Fruit fly (Drosophila melanogaster) whole organism, prepupa: ENCODE results near the gene CG4789.

Experiments
- CG10631 ChIP-seq: fragments of 200-800 bp; sonication (Bioruptor generic); optimal IDR thresholded peaks from 2 replicates; lab custom pipeline; 2016; ENCODE audit warnings: missing biosample characterization, missing genetic modification characterization
- CG10669 ChIP-seq: fragments of 200-800 bp; sonication (Bioruptor generic); optimal IDR thresholded peaks from 3 replicates; lab custom pipeline; 2018; ENCODE audit warnings: missing biosample characterization, mild to moderate bottlenecking, missing genetic modification characterization, moderate library complexity
- CG11902 ChIP-seq: fragments of 200-800 bp; sonication (Bioruptor generic); optimal IDR thresholded peaks from 3 replicates; lab custom pipeline; 2016; ENCODE audit warnings: missing biosample characterization, missing genetic modification characterization
- CG15336 ChIP-seq: fragments of 200-800 bp; sonication (Bioruptor generic); IDR thresholded peaks from 2 replicates; pipeline ENCODE4 v1.3.6; 2022; ENCODE audit warnings: missing biosample characterization, missing genetic modification characterization
- CG1621 ChIP-seq: fragments of 200-800 bp; sonication (Bioruptor generic); optimal IDR thresholded peaks from 3 replicates; lab custom pipeline; 2018; ENCODE audit warnings: missing biosample characterization, mild to moderate bottlenecking, missing genetic modification characterization
- CG16779 ChIP-seq: fragments of 200-800 bp; sonication (Bioruptor generic); optimal IDR thresholded peaks from 3 replicates; lab custom pipeline; 2017; ENCODE audit warnings: missing biosample characterization, mild to moderate bottlenecking, missing genetic modification characterization
- CG3032 ChIP-seq: fragments of 200-800 bp; optimal IDR thresholded peaks from 2 replicates; lab custom pipeline; 2019; ENCODE audit warnings: missing biosample characterization, mild to moderate bottlenecking, missing genetic modification characterization, moderate library complexity
- CG31627 ChIP-seq: fragments of 200-800 bp; sonication (Bioruptor generic); optimal IDR thresholded peaks from 3 replicates; lab custom pipeline; 2016; ENCODE audit warnings: missing biosample characterization, missing genetic modification characterization
- CG32006 ChIP-seq: fragments of 200-800 bp; sonication (Bioruptor generic); optimal IDR thresholded peaks from 3 replicates; lab custom pipeline; 2017; ENCODE audit warnings: missing biosample characterization, mild to moderate bottlenecking, missing genetic modification characterization
- CG34406 ChIP-seq: fragments of 200-800 bp; sonication (Bioruptor generic); optimal IDR thresholded peaks from 3 replicates; lab custom pipeline; 2016; ENCODE audit warnings: missing biosample characterization, missing genetic modification characterization
- CG3919 ChIP-seq: fragments of 200-800 bp; sonication (Bioruptor generic); optimal IDR thresholded peaks from 3 replicates; lab custom pipeline; 2016; ENCODE audit warnings: missing biosample characterization, missing genetic modification characterization
- CG4318 ChIP-seq: fragments of 200-800 bp; sonication (Bioruptor generic); optimal IDR thresholded peaks from 3 replicates; lab custom pipeline; 2017; ENCODE audit warnings: missing biosample characterization, mild to moderate bottlenecking, missing genetic modification characterization
- CG6163 ChIP-seq: fragments of 200-800 bp; sonication (Bioruptor generic); IDR thresholded peaks from 3 replicates; pipeline ENCODE4 v1.3.6; 2022; ENCODE audit warnings: missing biosample characterization, missing genetic modification characterization
- CG6792 ChIP-seq: fragments of 200-800 bp; sonication (Bioruptor generic); optimal IDR thresholded peaks from 3 replicates; lab custom pipeline; 2016; ENCODE audit warnings: missing biosample characterization, missing genetic modification characterization
- CG6808 ChIP-seq: fragments of 200-800 bp; sonication (Bioruptor generic); optimal IDR thresholded peaks from 3 replicates; lab custom pipeline; 2017; ENCODE audit warnings: missing biosample characterization, missing genetic modification characterization, mild to moderate bottlenecking, moderate library complexity, missing genetic modification reagents
- CG6854 ChIP-seq: fragments of 200-800 bp; sonication (Bioruptor generic); optimal IDR thresholded peaks from 2 replicates; lab custom pipeline; 2017; ENCODE audit warnings: missing biosample characterization, mild to moderate bottlenecking, missing genetic modification characterization
- CG7368 ChIP-seq: fragments of 200-800 bp; sonication (Bioruptor generic); optimal IDR thresholded peaks from 3 replicates; lab custom pipeline; 2016; ENCODE audit warnings: missing biosample characterization, missing genetic modification characterization
- CG8119 ChIP-seq: fragments of 200-800 bp; sonication (Bioruptor generic); IDR thresholded peaks from 3 replicates; pipeline ENCODE4 v1.3.6; 2022; ENCODE audit warnings: missing biosample characterization, missing genetic modification characterization
- CG8319 ChIP-seq: fragments of 200-800 bp; sonication (Bioruptor generic); optimal IDR thresholded peaks from 3 replicates; lab custom pipeline; 2016; ENCODE audit warnings: missing biosample characterization, missing genetic modification characterization
- CG8632 ChIP-seq: fragments of 200-800 bp; sonication (Bioruptor generic); optimal IDR thresholded peaks from 3 replicates; lab custom pipeline; 2016; ENCODE audit warnings: missing biosample characterization, missing genetic modification characterization
- CG9139 ChIP-seq: fragments of 200-800 bp; sonication (Bioruptor generic); optimal IDR thresholded peaks from 3 replicates; lab custom pipeline; 2017; ENCODE audit warnings: missing biosample characterization, mild to moderate bottlenecking, missing genetic modification characterization
- Eip75B ChIP-seq: fragments of 200-800 bp; sonication (Bioruptor generic); optimal IDR thresholded peaks from 3 replicates; lab custom pipeline; 2016; ENCODE audit warnings: missing biosample characterization, missing genetic modification characterization
- Eip78C ChIP-seq: fragments of 200-800 bp; sonication (Bioruptor generic); peaks from one replicate; lab custom pipeline; 2016; ENCODE audit warnings: missing biosample characterization, missing genetic modification characterization
- Eip93F ChIP-seq: fragments of 200-800 bp; sonication (Bioruptor generic); optimal IDR thresholded peaks from 2 replicates; lab custom pipeline; 2016; ENCODE audit warnings: missing biosample characterization, mild to moderate bottlenecking, missing genetic modification characterization
- Ets21C ChIP-seq: fragments of 200-800 bp; sonication (Bioruptor generic); optimal IDR thresholded peaks from 3 replicates; lab custom pipeline; 2016; ENCODE audit warnings: missing biosample characterization, missing genetic modification characterization
- Ets96B ChIP-seq: fragments of 200-800 bp; optimal IDR thresholded peaks from 2 replicates; lab custom pipeline; 2019; ENCODE audit warnings: missing biosample characterization, mild to moderate bottlenecking, missing genetic modification characterization, moderate library complexity
- Hr4 ChIP-seq: fragments of 200-800 bp; sonication (Bioruptor generic); optimal IDR thresholded peaks from 3 replicates; lab custom pipeline; 2016; ENCODE audit warnings: missing biosample characterization, missing genetic modification characterization
- Met ChIP-seq: fragments of 200-800 bp; sonication (Bioruptor generic); optimal IDR thresholded peaks from 3 replicates; lab custom pipeline; 2016; ENCODE audit warnings: missing biosample characterization, missing genetic modification characterization
- OdsH ChIP-seq: fragments of 200-800 bp; sonication (Bioruptor generic); optimal IDR thresholded peaks from 3 replicates; lab custom pipeline; 2016; ENCODE audit warnings: missing biosample characterization, missing genetic modification characterization
- Smox ChIP-seq: fragments of 200-800 bp; sonication (Bioruptor generic); optimal IDR thresholded peaks from 3 replicates; lab custom pipeline; 2016; ENCODE audit warnings: missing biosample characterization, missing genetic modification characterization
- Sox14 ChIP-seq: fragments of 200-800 bp; sonication (Bioruptor generic); optimal IDR thresholded peaks from 3 replicates; lab custom pipeline; 2016; ENCODE audit warnings: missing biosample characterization, missing genetic modification characterization
- Sox15 ChIP-seq: fragments of 200-800 bp; sonication (Bioruptor generic); optimal IDR thresholded peaks from 3 replicates; lab custom pipeline; 2016; ENCODE audit warnings: missing biosample characterization, missing genetic modification characterization
- achi ChIP-seq: fragments of 200-800 bp; sonication (Bioruptor generic); optimal IDR thresholded peaks from 3 replicates; lab custom pipeline; 2016; ENCODE audit warnings: missing biosample characterization, missing genetic modification characterization
- acj6 ChIP-seq: fragments of 200-800 bp; sonication (Bioruptor generic); optimal IDR thresholded peaks from 3 replicates; lab custom pipeline; 2016; ENCODE audit warnings: missing biosample characterization, missing genetic modification characterization
- dac ChIP-seq: fragments of 200-800 bp; sonication (Bioruptor generic); optimal IDR thresholded peaks from 2 replicates; lab custom pipeline; 2017; ENCODE audit warnings: missing biosample characterization, mild to moderate bottlenecking, missing genetic modification characterization
- eg ChIP-seq: fragments of 200-800 bp; sonication (Bioruptor generic); IDR thresholded peaks from 3 replicates; pipeline ENCODE4 v1.3.6; 2022; ENCODE audit warnings: missing biosample characterization, missing genetic modification characterization
- esn ChIP-seq: fragments of 200-800 bp; sonication (Bioruptor generic); optimal IDR thresholded peaks from 2 replicates; lab custom pipeline; 2016; ENCODE audit warnings: missing biosample characterization, mild to moderate bottlenecking, missing genetic modification characterization, moderate library complexity
- fd59A ChIP-seq: fragments of 200-800 bp; sonication (Bioruptor generic); optimal IDR thresholded peaks from 2 replicates; lab custom pipeline; 2017; ENCODE audit warnings: missing biosample characterization, mild to moderate bottlenecking, missing genetic modification characterization, missing genetic modification reagents
- fkh ChIP-seq: fragments of 200-800 bp; sonication (Bioruptor generic); optimal IDR thresholded peaks from 3 replicates; lab custom pipeline; 2017; ENCODE audit warnings: missing biosample characterization, mild to moderate bottlenecking, missing genetic modification characterization, moderate library complexity
- lz ChIP-seq: fragments of 200-800 bp; sonication (Bioruptor generic); optimal IDR thresholded peaks from 3 replicates; lab custom pipeline; 2016; ENCODE audit warnings: missing biosample characterization, missing genetic modification characterization
- net ChIP-seq: fragments of 200-800 bp; sonication (Bioruptor generic); optimal IDR thresholded peaks from 3 replicates; lab custom pipeline; 2016; ENCODE audit warnings: missing biosample characterization, missing genetic modification characterization
- salr ChIP-seq, 2 experiments: fragments of 200-800 bp; sonication (Bioruptor generic); optimal IDR thresholded peaks; 3 replicates each; lab custom pipeline; 2016 to 2018; ENCODE audit warnings: missing biosample characterization in 2 of 2, missing genetic modification characterization in 2 of 2, mild to moderate bottlenecking in 1 of 2
- spab ChIP-seq: fragments of 200-800 bp; sonication (Bioruptor generic); optimal IDR thresholded peaks from 2 replicates; lab custom pipeline; 2017; ENCODE audit warnings: missing biosample characterization, mild to moderate bottlenecking, missing genetic modification characterization, missing genetic modification reagents
- ss ChIP-seq, 2 experiments: fragments of 200-800 bp; sonication (Bioruptor generic); optimal IDR thresholded peaks; 2 replicates in 1 of 2; 3 replicates in 1 of 2; lab custom pipeline; 2017 to 2018; ENCODE audit warnings: mild to moderate bottlenecking in 2 of 2, missing biosample characterization in 2 of 2, missing genetic modification characterization in 2 of 2, moderate library complexity in 1 of 2
- svp ChIP-seq: fragments of 200-800 bp; sonication (Bioruptor generic); peaks from one replicate; lab custom pipeline; 2016; ENCODE audit warnings: missing biosample characterization, missing genetic modification characterization
- topi ChIP-seq: fragments of 200-800 bp; sonication (Bioruptor generic); optimal IDR thresholded peaks from 3 replicates; lab custom pipeline; 2016; ENCODE audit warnings: missing biosample characterization, missing genetic modification characterization

CG4789 gene

dm6 chrX:16830081-16830480 lies 29.4 kb downstream of the CG4789 start:
- peak; percentile 24; the same call in 1 of the 3 replicates for TF ChIP-seq CG8119 (GFP tag; lab: Robert Waterston, UW)
- TF ChIP-seq acj6 (GFP tag; lab: Kevin White, UChicago) = peak; percentile 6
- TF ChIP-seq Sox15 (GFP tag; lab: Kevin White, UChicago) = no peak
- peak; percentile 36 for TF ChIP-seq CG32006 (GFP tag; lab: Kevin White, UChicago)
- peak; percentile 19 for TF ChIP-seq achi (GFP tag; lab: Kevin White, UChicago)
- peak; percentile 0 for TF ChIP-seq Hr4
- no peak for TF ChIP-seq spab
- peak; percentile 76 for TF ChIP-seq Eip78C (GFP tag; lab: Kevin White, UChicago)
- TF ChIP-seq Sox14 (GFP tag; lab: Kevin White, UChicago) = peak; percentile 8
- peak; percentile 45 for TF ChIP-seq OdsH (GFP tag; lab: Kevin White, UChicago)
- no peak for TF ChIP-seq CG6792
- TF ChIP-seq esn (GFP tag; lab: Kevin White, UChicago) = peak; percentile 1
- TF ChIP-seq, all 60 proteins: peak for 9

- TF ChIP-seq CG31627 (GFP tag; lab: Kevin White, UChicago) (no peak), CG1621 (tag; lab: Kevin White, UChicago) (no peak), Met (GFP tag; lab: Kevin White, UChicago) (no peak)
- TF ChIP-seq, all 60 proteins: peak for 0
Observed at dm6 chrX:16831848-16832247, 31.1 kb downstream of the CG4789 start.

- peak; percentile 85 for TF ChIP-seq acj6 (GFP tag; lab: Kevin White, UChicago)
- TF ChIP-seq CG3919 = peak; percentile 86
- TF ChIP-seq Met (GFP tag; lab: Kevin White, UChicago) = peak; percentile 56
- TF ChIP-seq net (GFP tag; lab: Kevin White, UChicago) = peak; percentile 85
- TF ChIP-seq dac (GFP tag; lab: Kevin White, UChicago) = peak; percentile 46
- TF ChIP-seq Hr4 = peak; percentile 86
- peak; percentile 86 for TF ChIP-seq Ets96B (tag; lab: Kevin White, UChicago)
- TF ChIP-seq CG7368 (GFP tag; lab: Kevin White, UChicago) = peak; percentile 79
- peak; percentile 65 for TF ChIP-seq CG34406 (GFP tag; lab: Kevin White, UChicago)
- peak; percentile 62 for TF ChIP-seq Sox15 (GFP tag; lab: Kevin White, UChicago)
- TF ChIP-seq CG6808 (GFP tag; lab: Kevin White, UChicago) = peak; percentile 83
- TF ChIP-seq CG10669 (GFP tag; lab: Kevin White, UChicago) = peak; percentile 89
- TF ChIP-seq CG6163 (GFP tag; lab: Robert Waterston, UW) = peak; percentile 90
- TF ChIP-seq Ets21C (GFP tag; lab: Kevin White, UChicago) = peak; percentile 32
- peak; percentile 81 for TF ChIP-seq CG10631
- peak; percentile 84 to 87 for TF ChIP-seq ss (GFP tag; optimal IDR thresholded peaks at IDR 0.05; lab: Kevin White, UChicago)
- peak; percentile 74 for TF ChIP-seq CG9139
- peak; percentile 63 for TF ChIP-seq lz (GFP tag; lab: Kevin White, UChicago)
- peak; percentile 92 for TF ChIP-seq eg (GFP tag; lab: Robert Waterston, UW)
- peak; percentile 82 for TF ChIP-seq Sox14 (GFP tag; lab: Kevin White, UChicago)
- TF ChIP-seq Eip75B (GFP tag; lab: Kevin White, UChicago) = peak; percentile 84
- TF ChIP-seq Eip93F = no peak
- peak; percentile 86 for TF ChIP-seq CG32006 (GFP tag; lab: Kevin White, UChicago)
- TF ChIP-seq CG4318 = peak; percentile 62
- peak; percentile 81 for TF ChIP-seq fd59A (GFP tag; lab: Kevin White, UChicago)
- TF ChIP-seq CG8119 (GFP tag; lab: Robert Waterston, UW) = peak; percentile 89
- peak; percentile 75 for TF ChIP-seq CG16779 (tag; lab: Kevin White, UChicago)
- TF ChIP-seq topi (GFP tag; lab: Kevin White, UChicago) = peak; percentile 73
- peak; percentile 84 for TF ChIP-seq CG3032 (tag; lab: Kevin White, UChicago)
- TF ChIP-seq CG15336 = peak; percentile 87
- peak; percentile 65 for TF ChIP-seq svp (GFP tag; lab: Kevin White, UChicago)
- TF ChIP-seq CG11902 = peak; percentile 57
- peak; percentile 66 for TF ChIP-seq CG8319 (GFP tag; lab: Kevin White, UChicago)
- TF ChIP-seq achi (GFP tag; lab: Kevin White, UChicago) = peak; percentile 83
- peak; percentile 52 for TF ChIP-seq Smox (GFP tag; lab: Kevin White, UChicago)
- TF ChIP-seq salr (GFP tag; optimal IDR thresholded peaks at IDR 0.05; lab: Kevin White, UChicago) = peak; percentile 68 to 75
- TF ChIP-seq CG6854 (GFP tag; lab: Kevin White, UChicago) = no peak
- peak; percentile 78 for TF ChIP-seq CG8632 (GFP tag; lab: Kevin White, UChicago)
- peak; percentile 84 for TF ChIP-seq OdsH (GFP tag; lab: Kevin White, UChicago)
- no peak for TF ChIP-seq fkh (GFP tag; lab: Kevin White, UChicago)
- TF ChIP-seq Eip78C (GFP tag; lab: Kevin White, UChicago) = peak; percentile 96
Observed at dm6 chrX:16833097-16833496, 32.4 kb downstream of the CG4789 start.
